Fruit fly (Drosophila melanogaster) whole organism, embryonic: Measurements from ENCODE around the gene dar1.

ENCODE experiments used
- CG10462 ChIP-seq: fragments of 200-800 bp; sonication (Bioruptor generic); optimal IDR thresholded peaks from 2 replicates; lab custom pipeline; 2016; ENCODE audit warnings: missing biosample characterization, missing genetic modification characterization
- CG11456 ChIP-seq: fragments of 200-800 bp; sonication (Bioruptor generic); IDR thresholded peaks from 3 replicates; pipeline ENCODE4 v1.3.6; 2022; ENCODE audit warnings: missing biosample characterization, missing genetic modification characterization
- CG14667 ChIP-seq: fragments of 200-800 bp; sonication (Bioruptor generic); IDR thresholded peaks from 2 replicates; pipeline ENCODE4 v1.3.6; 2022; ENCODE audit warnings: missing biosample characterization, missing genetic modification characterization
- CG1603 ChIP-seq: fragments of 200-800 bp; sonication (Bioruptor generic); optimal IDR thresholded peaks from 2 replicates; lab custom pipeline; 2019; ENCODE audit warnings: missing biosample characterization, mild to moderate bottlenecking, missing genetic modification characterization, moderate library complexity
- Dfd ChIP-seq, 2 experiments: fragments of >200 bp; optimal IDR thresholded peaks; 2 replicates each; lab custom pipeline; 2017; ENCODE audit warnings: missing biosample characterization in 2 of 2, missing genetic modification characterization in 2 of 2
- br ChIP-seq: fragments of >200 bp; optimal IDR thresholded peaks from 2 replicates; lab custom pipeline; 2017
- disco-r ChIP-seq: fragments of 200-800 bp; sonication (Bioruptor generic); optimal IDR thresholded peaks from 2 replicates; lab custom pipeline; 2016; ENCODE audit warnings: missing biosample characterization, missing genetic modification characterization
- insv ChIP-seq, 2 experiments: fragments of 200-800 bp; sonication (Bioruptor generic); optimal IDR thresholded peaks; 3 replicates each; lab custom pipeline; 2016 to 2018; ENCODE audit warnings: missing biosample characterization in 2 of 2, missing genetic modification characterization in 2 of 2
- pfk ChIP-seq: fragments of 200-800 bp; sonication (Bioruptor generic); optimal IDR thresholded peaks from 2 replicates; lab custom pipeline; 2018; ENCODE audit warnings: missing biosample characterization, mild to moderate bottlenecking, missing genetic modification characterization, moderate library complexity
- toy ChIP-seq: fragments of 200-800 bp; sonication (Bioruptor generic); IDR thresholded peaks from 2 replicates; pipeline ENCODE4 v1.3.6; 2022; ENCODE audit warnings: missing biosample characterization, missing genetic modification characterization
- trh ChIP-seq: fragments of 200-800 bp; sonication (Bioruptor generic); optimal IDR thresholded peaks from 2 replicates; lab custom pipeline; 2016; ENCODE audit warnings: missing biosample characterization, missing genetic modification characterization

DNA sequence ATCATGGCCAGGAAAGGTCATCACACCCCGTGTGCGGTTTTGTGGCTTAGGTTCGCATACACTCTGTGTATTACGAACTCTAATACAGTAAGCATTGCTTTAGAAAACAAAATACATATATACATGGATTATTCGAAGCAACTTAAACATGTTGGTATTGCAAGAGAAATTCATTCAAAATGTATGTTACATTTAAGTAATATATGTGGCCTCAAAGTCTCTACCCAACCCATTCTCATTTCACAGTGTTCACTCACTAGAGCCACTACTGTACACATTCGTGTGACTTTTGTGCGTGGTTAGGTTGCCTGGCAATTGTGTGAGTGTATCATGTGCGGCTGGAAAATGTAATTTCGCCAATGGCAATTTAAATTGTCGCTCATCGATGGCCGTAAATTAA is 19.2 kb upstream of the dar1 start:
- TF ChIP-seq CG11456 (GFP tag; lab: Robert Waterston, UW) (0 out of 3 replicates have a peak, but pooled peaks have one; percentile 32), toy (no peak), Dfd (GFP tag; optimal IDR thresholded peaks at IDR 0.05; lab: Kevin White, UChicago) (no peak), br (lab: Kevin White, UChicago) (no peak), CG10462 (GFP tag; lab: Kevin White, UChicago) (no peak), CG14667 (GFP tag; lab: Robert Waterston, UW) (no peak), disco-r (no peak), CG1603 (tag; lab: Kevin White, UChicago) (no peak), pfk (no peak), insv (GFP tag; optimal IDR thresholded peaks at IDR 0.05; lab: Kevin White, UChicago) (no peak), trh (GFP tag; lab: Kevin White, UChicago) (no peak)
